Worm (Caenorhabditis elegans): ENCODE results near the gene rps-29.

ce11 chrIII:835208-835607 is 41.1 kb downstream of the rps-29 start:
- TF ChIP-seq pqm-1 (tag; optimal IDR thresholded peaks at IDR 0.05) (no peak), lin-39 (tag; optimal IDR thresholded peaks at IDR 0.05) (no peak), nhr-12 (tag; optimal IDR thresholded peaks at IDR 0.05) (no peak), snpc-4 (tag; optimal IDR thresholded peaks at IDR 0.05) (no peak), aly-2 (tag; optimal IDR thresholded peaks at IDR 0.05) (no peak), ceh-9 (tag; optimal IDR thresholded peaks at IDR 0.05) (no peak), ztf-4 (tag; optimal IDR thresholded peaks at IDR 0.05) (no peak), fos-1 (tag; optimal IDR thresholded peaks at IDR 0.05) (no peak), tbx-2 (tag; optimal IDR thresholded peaks at IDR 0.05) (no peak), elt-2 (tag; optimal IDR thresholded peaks at IDR 0.05) (no peak), nhr-11 (tag; optimal IDR thresholded peaks at IDR 0.05) (no peak), nhr-67 (tag; optimal IDR thresholded peaks at IDR 0.05) (no peak), lin-15B (tag; optimal IDR thresholded peaks at IDR 0.05) (no peak), sea-2 (GFP tag; optimal IDR thresholded peaks at IDR 0.05) (no peak)
